Fruit fly (Drosophila melanogaster) whole organism, embryonic: Measurements from ENCODE around the gene Obp99c.

Experiments used
- ATbp ChIP-seq: fragments of 200-800 bp; sonication (Bioruptor generic); optimal IDR thresholded peaks from 2 replicates; lab custom pipeline; 2017; ENCODE audit warnings: missing biosample characterization, mild to moderate bottlenecking, missing genetic modification characterization, missing genetic modification reagents
- B-H1 ChIP-seq: fragments of 200-800 bp; sonication (Bioruptor generic); IDR thresholded peaks from 3 replicates; pipeline ENCODE4 v1.3.6; 2022; ENCODE audit warnings: missing biosample characterization, missing genetic modification characterization
- C15 ChIP-seq: fragments of 200-800 bp; sonication (Bioruptor generic); IDR thresholded peaks from 3 replicates; pipeline ENCODE4 v1.3.6; 2022; ENCODE audit warnings: missing biosample characterization, missing genetic modification characterization
- CG10366 ChIP-seq: fragments of 200-800 bp; sonication (Bioruptor generic); IDR thresholded peaks from 2 replicates; pipeline ENCODE4 v1.3.6; 2022; ENCODE audit warnings: missing biosample characterization, missing genetic modification characterization
- CG11085 ChIP-seq: fragments of 200-800 bp; sonication (Bioruptor generic); IDR thresholded peaks from 2 replicates; pipeline ENCODE4 v1.3.6; 2022; ENCODE audit warnings: missing biosample characterization, missing genetic modification characterization
- CG11247 ChIP-seq: fragments of 200-800 bp; sonication (Bioruptor generic); IDR thresholded peaks from 2 replicates; pipeline ENCODE4 v1.3.6; 2022; ENCODE audit warnings: missing biosample characterization, missing genetic modification characterization
- CG11504 ChIP-seq: fragments of 200-800 bp; sonication (Bioruptor generic); optimal IDR thresholded peaks from 3 replicates; lab custom pipeline; 2019; ENCODE audit warnings: missing biosample characterization, mild to moderate bottlenecking, missing genetic modification characterization, moderate library complexity
- CG1233 ChIP-seq: fragments of 200-800 bp; sonication (Bioruptor generic); optimal IDR thresholded peaks from 4 replicates; lab custom pipeline; 2018; ENCODE audit warnings: missing biosample characterization, mild to moderate bottlenecking, missing genetic modification characterization
- CG12659 ChIP-seq: fragments of 200-800 bp; sonication (Bioruptor generic); optimal IDR thresholded peaks from 3 replicates; lab custom pipeline; 2017; ENCODE audit warnings: mild to moderate bottlenecking, missing biosample characterization, missing genetic modification reagents, missing genetic modification characterization
- CG12942 ChIP-seq: fragments of 200-800 bp; sonication (Bioruptor generic); optimal IDR thresholded peaks from 3 replicates; lab custom pipeline; 2016; ENCODE audit warnings: missing biosample characterization, missing genetic modification characterization
- CG13624 ChIP-seq: fragments of 200-800 bp; sonication (Bioruptor generic); optimal IDR thresholded peaks from 2 replicates; lab custom pipeline; 2016; ENCODE audit warnings: missing biosample characterization, missing genetic modification characterization
- CG1529 ChIP-seq: fragments of 200-800 bp; sonication (Bioruptor generic); optimal IDR thresholded peaks from 3 replicates; lab custom pipeline; 2018; ENCODE audit warnings: missing biosample characterization, missing genetic modification characterization
- CG15479 ChIP-seq: fragments of 200-800 bp; sonication (Bioruptor generic); optimal IDR thresholded peaks from 3 replicates; lab custom pipeline; 2019; ENCODE audit warnings: missing biosample characterization, mild to moderate bottlenecking, missing genetic modification characterization, moderate library complexity
- CG17912 ChIP-seq: fragments of 200-800 bp; sonication (Bioruptor generic); optimal IDR thresholded peaks from 2 replicates; lab custom pipeline; 2018; ENCODE audit warnings: missing biosample characterization, mild to moderate bottlenecking, missing genetic modification characterization
- CG18262 ChIP-seq: fragments of 200-800 bp; optimal IDR thresholded peaks from 3 replicates; lab custom pipeline; 2019; ENCODE audit warnings: missing biosample characterization, mild to moderate bottlenecking, missing genetic modification characterization, moderate library complexity
- CG31441 ChIP-seq: fragments of 200-800 bp; sonication (Bioruptor generic); IDR thresholded peaks from 2 replicates; pipeline ENCODE4 v1.3.6; 2022; ENCODE audit warnings: missing biosample characterization, missing genetic modification characterization
- CG3281 ChIP-seq: fragments of 200-800 bp; sonication (Bioruptor generic); optimal IDR thresholded peaks from 3 replicates; lab custom pipeline; 2017; ENCODE audit warnings: missing biosample characterization, mild to moderate bottlenecking, missing genetic modification characterization
- CG34224 ChIP-seq: fragments of 200-800 bp; sonication (Bioruptor generic); IDR thresholded peaks from 3 replicates; pipeline ENCODE4 v1.3.6; 2022; ENCODE audit warnings: missing biosample characterization, missing genetic modification characterization; ENCODE audit not compliant: partially characterized antibody
- CG3838 ChIP-seq: fragments of 200-800 bp; sonication (Bioruptor generic); optimal IDR thresholded peaks from 3 replicates; lab custom pipeline; 2016; ENCODE audit warnings: missing biosample characterization, missing genetic modification characterization
- CG4404 ChIP-seq: fragments of 200-800 bp; sonication (Bioruptor generic); IDR thresholded peaks from 2 replicates; pipeline ENCODE4 v1.3.6; 2022; ENCODE audit warnings: missing biosample characterization, missing genetic modification characterization
- CG4424 ChIP-seq: fragments of 200-800 bp; sonication (Bioruptor generic); optimal IDR thresholded peaks from 3 replicates; lab custom pipeline; 2016; ENCODE audit warnings: missing biosample characterization, missing genetic modification characterization
- CG6765 ChIP-seq: fragments of 200-800 bp; sonication (Bioruptor generic); optimal IDR thresholded peaks from 3 replicates; lab custom pipeline; 2017; ENCODE audit warnings: missing biosample characterization, mild to moderate bottlenecking, missing genetic modification characterization
- CG7928 ChIP-seq: fragments of 200-800 bp; sonication (Bioruptor generic); optimal IDR thresholded peaks from 2 replicates; lab custom pipeline; 2017; ENCODE audit warnings: missing biosample characterization, mild to moderate bottlenecking, missing genetic modification characterization
- CG7987 ChIP-seq: fragments of 200-800 bp; sonication (Bioruptor generic); optimal IDR thresholded peaks from 2 replicates; lab custom pipeline; 2018; ENCODE audit warnings: missing biosample characterization, mild to moderate bottlenecking, missing genetic modification characterization, moderate library complexity
- CG8944 ChIP-seq: fragments of 200-800 bp; sonication (Bioruptor generic); optimal IDR thresholded peaks from 3 replicates; lab custom pipeline; 2016; ENCODE audit warnings: missing biosample characterization, missing genetic modification characterization
- Chrac-16 ChIP-seq: fragments of 200-800 bp; sonication (Bioruptor generic); optimal IDR thresholded peaks from 3 replicates; lab custom pipeline; 2016; ENCODE audit warnings: missing biosample characterization, missing genetic modification characterization
- Dip3 ChIP-seq: fragments of 200-800 bp; sonication (Bioruptor generic); optimal IDR thresholded peaks from 3 replicates; lab custom pipeline; 2016; ENCODE audit warnings: missing biosample characterization, missing genetic modification characterization
- H2.0 ChIP-seq: fragments of 200-800 bp; sonication (Bioruptor generic); IDR thresholded peaks from 2 replicates; pipeline ENCODE4 v1.3.6; 2022; ENCODE audit warnings: missing biosample characterization, missing genetic modification characterization
- HmgD ChIP-seq: fragments of 200-800 bp; sonication (Bioruptor generic); optimal IDR thresholded peaks from 3 replicates; lab custom pipeline; 2016; ENCODE audit warnings: missing biosample characterization, missing genetic modification characterization
- Lim3 ChIP-seq: fragments of 200-800 bp; sonication (Bioruptor generic); IDR thresholded peaks from 2 replicates; pipeline ENCODE4 v1.3.6; 2022; ENCODE audit warnings: missing biosample characterization, missing genetic modification characterization
- Med ChIP-seq: fragments of 200-800 bp; sonication (Bioruptor generic); peaks from one replicate; lab custom pipeline; 2016; ENCODE audit warnings: missing biosample characterization, missing genetic modification characterization, mild to moderate bottlenecking, inconsistent platforms, moderate library complexity
- Ravus ChIP-seq: fragments of 200-800 bp; sonication (Bioruptor generic); IDR thresholded peaks from 2 replicates; pipeline ENCODE4 v1.3.6; 2022; ENCODE audit warnings: missing biosample characterization, missing genetic modification characterization
- Rfx ChIP-seq: fragments of 200-800 bp; sonication (Bioruptor generic); IDR thresholded peaks from 2 replicates; pipeline ENCODE4 v1.3.6; 2022; ENCODE audit warnings: missing biosample characterization, missing genetic modification characterization
- Sry-β ChIP-seq: fragments of 200-800 bp; sonication (Bioruptor generic); optimal IDR thresholded peaks from 2 replicates; lab custom pipeline; 2018; ENCODE audit warnings: missing biosample characterization, mild to moderate bottlenecking, missing genetic modification characterization, moderate library complexity
- Usf ChIP-seq: fragments of 200-800 bp; sonication (Bioruptor generic); optimal IDR thresholded peaks from 2 replicates; lab custom pipeline; 2017; ENCODE audit warnings: missing genotype, missing biosample characterization, missing genetic modification characterization
- Xrp1 ChIP-seq: fragments of 200-800 bp; sonication (Bioruptor generic); IDR thresholded peaks from 2 replicates; pipeline ENCODE4 v1.3.6; 2022; ENCODE audit warnings: missing biosample characterization, missing genetic modification characterization
- abd-A ChIP-seq: fragments of 200-800 bp; sonication (Bioruptor generic); optimal IDR thresholded peaks from 3 replicates; lab custom pipeline; 2019; ENCODE audit warnings: missing biosample characterization, mild to moderate bottlenecking, missing genetic modification characterization, moderate library complexity
- aop ChIP-seq: fragments of 200-800 bp; sonication (Bioruptor generic); IDR thresholded peaks from 2 replicates; pipeline ENCODE4 v1.3.6; 2022; ENCODE audit warnings: missing biosample characterization, missing genetic modification characterization
- ash1 ChIP-seq: fragments of 200-800 bp; sonication (Bioruptor generic); optimal IDR thresholded peaks from 2 replicates; lab custom pipeline; 2018; ENCODE audit warnings: missing biosample characterization, mild to moderate bottlenecking, missing genetic modification characterization
- chinmo ChIP-seq: fragments of 200-800 bp; sonication (Bioruptor generic); IDR thresholded peaks from 4 replicates; pipeline ENCODE4 v1.3.6; 2022; ENCODE audit warnings: missing biosample characterization, missing genetic modification characterization; ENCODE audit not compliant: partially characterized antibody
- dati ChIP-seq: fragments of 200-800 bp; sonication (Bioruptor generic); IDR thresholded peaks from 2 replicates; pipeline ENCODE4 v1.3.6; 2022; ENCODE audit warnings: missing biosample characterization, missing genetic modification characterization
- dimm ChIP-seq: fragments of 200-800 bp; sonication (Bioruptor generic); IDR thresholded peaks from 2 replicates; pipeline ENCODE4 v1.3.6; 2022; ENCODE audit warnings: missing biosample characterization, missing genetic modification characterization
- dmrt11E ChIP-seq: fragments of 200-800 bp; sonication (Bioruptor generic); optimal IDR thresholded peaks from 3 replicates; lab custom pipeline; 2018; ENCODE audit warnings: missing biosample characterization, mild to moderate bottlenecking, missing genetic modification characterization, moderate library complexity
- eve ChIP-seq, 2 experiments: fragments of >200 bp; optimal IDR thresholded peaks; 2 replicates each; lab custom pipeline; 2017; ENCODE audit warnings: missing biosample characterization in 2 of 2, missing genetic modification characterization in 2 of 2
- gcm2 ChIP-seq: fragments of 200-800 bp; sonication (Bioruptor generic); optimal IDR thresholded peaks from 2 replicates; lab custom pipeline; 2016; ENCODE audit warnings: missing biosample characterization, missing genetic modification characterization
- gem ChIP-seq: fragments of 200-800 bp; sonication (Bioruptor generic); optimal IDR thresholded peaks from 2 replicates; lab custom pipeline; 2019; ENCODE audit warnings: missing biosample characterization, mild to moderate bottlenecking, missing genetic modification characterization, moderate library complexity
- grn ChIP-seq: fragments of 200-800 bp; sonication (Bioruptor generic); optimal IDR thresholded peaks from 3 replicates; lab custom pipeline; 2017; ENCODE audit warnings: missing biosample characterization, missing genetic modification characterization
- gro ChIP-seq: fragments of 200-800 bp; sonication (Bioruptor generic); optimal IDR thresholded peaks from 2 replicates; lab custom pipeline; 2016; ENCODE audit warnings: missing biosample characterization, missing genetic modification characterization
- hbn ChIP-seq: fragments of 200-800 bp; sonication (Bioruptor generic); IDR thresholded peaks from 2 replicates; pipeline ENCODE4 v1.3.6; 2022; ENCODE audit warnings: missing biosample characterization, missing genetic modification characterization; ENCODE audit not compliant: partially characterized antibody
- klu ChIP-seq: fragments of 200-800 bp; sonication (Bioruptor generic); IDR thresholded peaks from 2 replicates; pipeline ENCODE4 v1.3.6; 2022; ENCODE audit warnings: missing biosample characterization, missing genetic modification characterization
- sc ChIP-seq, 3 experiments: fragments of >200 bp in 2 of 3; fragments of 200-800 bp in 1 of 3; sonication (Bioruptor generic) in 1 of 3; optimal IDR thresholded peaks; 2 replicates in 2 of 3; 3 replicates in 1 of 3; lab custom pipeline; 2017; ENCODE audit warnings: mild to moderate bottlenecking in 1 of 3, missing biosample characterization in 1 of 3, missing genetic modification characterization in 1 of 3, missing genetic modification reagents in 1 of 3
- sob ChIP-seq: fragments of 200-800 bp; sonication (Bioruptor generic); IDR thresholded peaks from 2 replicates; pipeline ENCODE4 v1.3.6; 2022; ENCODE audit warnings: missing biosample characterization, missing genetic modification characterization

Obp99c gene

dm6 chr3R:29711434-29711833, 22.3 kb upstream of the Obp99c start (continued):
- TF ChIP-seq CG7928 (GFP tag; lab: Kevin White, UChicago) (no peak), aop (GFP tag; lab: Robert Waterston, UW) (no peak), Sry-β (GFP tag; lab: Kevin White, UChicago) (no peak), sc (optimal IDR thresholded peaks at IDR 0.05; lab: Kevin White, UChicago) (no peak), sc (GFP tag; optimal IDR thresholded peaks at IDR 0.05; lab: Kevin White, UChicago) (no peak), CG13624 (GFP tag; lab: Kevin White, UChicago) (no peak), chinmo (GFP tag; lab: Robert Waterston, UW) (no peak), CG18262 (tag; lab: Kevin White, UChicago) (no peak), CG11247 (GFP tag; lab: Robert Waterston, UW) (no peak), Xrp1 (GFP tag; lab: Robert Waterston, UW) (peak; percentile 43), C15 (GFP tag; lab: Robert Waterston, UW) (no peak), gro (no peak), sob (GFP tag; lab: Robert Waterston, UW) (no peak), CG8944 (GFP tag; lab: Kevin White, UChicago) (no peak), CG1233 (GFP tag; lab: Kevin White, UChicago) (no peak), CG11085 (GFP tag; lab: Robert Waterston, UW) (no peak), Lim3 (no peak), dmrt11E (tag; lab: Kevin White, UChicago) (peak; percentile 46), CG12942 (GFP tag; lab: Kevin White, UChicago) (no peak), Dip3 (GFP tag; lab: Kevin White, UChicago) (no peak), CG11504 (tag; lab: Kevin White, UChicago) (peak; percentile 32), dimm (GFP tag; lab: Robert Waterston, UW) (no peak), abd-A (tag; lab: Kevin White, UChicago) (no peak), Chrac-16 (no peak), klu (GFP tag; lab: Robert Waterston, UW) (no peak), CG10366 (no peak), CG7987 (GFP tag; lab: Kevin White, UChicago) (no peak), grn (GFP tag; lab: Kevin White, UChicago) (no peak), CG12659 (no peak), dati (no peak), CG6765 (GFP tag; lab: Kevin White, UChicago) (no peak), CG31441 (GFP tag; lab: Robert Waterston, UW) (no peak), CG34224 (GFP tag; lab: Robert Waterston, UW) (no peak), B-H1 (no peak), CG3281 (GFP tag; lab: Kevin White, UChicago) (no peak), CG15479 (GFP tag; lab: Kevin White, UChicago) (no peak), CG17912 (no peak), Rfx (GFP tag; lab: Robert Waterston, UW) (no peak; the same call in 1 of the 2 replicates), gcm2 (GFP tag; lab: Kevin White, UChicago) (no peak), H2.0 (GFP tag; lab: Robert Waterston, UW) (0 out of 2 replicates have a peak, but pooled peaks have one; percentile 13), hbn (GFP tag; lab: Robert Waterston, UW) (no peak), Usf (GFP tag; lab: Kevin White, UChicago) (no peak), gem (tag; lab: Kevin White, UChicago) (peak; percentile 35), eve (GFP tag; optimal IDR thresholded peaks at IDR 0.05; lab: Kevin White, UChicago) (no peak), CG4404 (GFP tag; lab: Robert Waterston, UW) (no peak), CG3838 (GFP tag; lab: Kevin White, UChicago) (no peak), ATbp (GFP tag; lab: Kevin White, UChicago) (no peak), CG1529 (no peak), CG4424 (GFP tag; lab: Kevin White, UChicago) (no peak), HmgD (GFP tag; lab: Kevin White, UChicago) (no peak), ash1 (GFP tag; lab: Kevin White, UChicago) (no peak), Ravus (no peak), Med (peak; percentile 53)
